Worm (Caenorhabditis elegans): ENCODE data around the gene R13H7.2.

The R13H7.2 gene

DNA sequence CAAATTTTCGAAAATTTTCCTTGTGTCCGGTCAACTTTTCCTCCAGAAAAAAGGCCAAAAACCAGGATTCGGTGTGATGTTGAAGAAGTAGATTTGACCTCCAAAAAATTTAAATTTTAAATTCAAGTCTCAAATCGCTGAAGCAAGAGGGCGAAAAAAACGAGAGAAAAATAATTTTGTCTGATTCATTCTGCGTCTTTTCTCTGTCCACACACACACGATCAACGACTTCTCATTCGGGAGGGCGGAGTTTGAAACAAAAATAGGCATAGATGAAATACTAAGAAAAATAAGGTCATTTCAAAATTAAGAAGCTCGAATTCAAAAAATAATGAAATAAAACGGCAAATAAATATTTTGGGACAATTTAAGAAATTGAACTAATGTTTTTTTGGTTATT is at the start of gene R13H7.2:
Gene R13H7.2 (minus strand): TSS at position 101 of the 400 bp plus-strand sequence.
- TF ChIP-seq tbx-37 (GFP tag; conservative IDR thresholded peaks at IDR 0.05), result no peak
- TF ChIP-seq hnd-1 (tag; optimal IDR thresholded peaks at IDR 0.05), result no peak
- TF ChIP-seq B0310.2 (tag; optimal IDR thresholded peaks at IDR 0.05), result no peak

DNA sequence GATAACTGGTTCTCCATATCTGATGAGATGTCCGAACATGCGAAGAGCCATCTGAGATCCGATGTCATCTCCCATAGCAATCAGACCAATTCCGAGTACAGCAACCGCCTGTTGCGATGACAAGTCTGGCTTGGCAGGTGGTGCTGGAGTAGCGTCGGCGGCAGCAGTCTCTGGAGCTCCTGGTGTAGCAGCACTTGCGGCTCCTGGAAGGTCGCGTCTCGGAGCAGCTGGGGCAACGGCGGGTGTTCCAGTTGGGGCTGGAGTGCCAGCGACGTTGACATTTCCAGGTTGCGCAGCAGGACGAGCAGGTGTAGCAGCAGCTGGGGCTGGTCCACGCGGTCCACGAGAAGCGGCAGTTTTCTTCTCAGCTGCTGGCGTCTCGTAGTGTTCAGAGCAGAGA is 48.3 kb upstream of the R13H7.2 start:
- TF ChIP-seq hmbx-1 (tag; optimal IDR thresholded peaks at IDR 0.05) (no peak), scrt-1 (GFP tag; IDR thresholded peaks at IDR 0.05) (no peak), hmg-4 (GFP tag; optimal IDR thresholded peaks at IDR 0.05) (no peak), flt-1 (GFP tag; IDR thresholded peaks at IDR 0.05) (no peak), F13C5.2 (tag; optimal IDR thresholded peaks at IDR 0.05) (no peak), B0310.2 (tag; optimal IDR thresholded peaks at IDR 0.05) (no peak), ets-7 (tag; optimal IDR thresholded peaks at IDR 0.05) (no peak), tra-4 (tag; optimal IDR thresholded peaks at IDR 0.05) (no peak), hnd-1 (tag; optimal IDR thresholded peaks at IDR 0.05) (no peak), aly-1 (tag; optimal IDR thresholded peaks at IDR 0.05) (no peak)

DNA sequence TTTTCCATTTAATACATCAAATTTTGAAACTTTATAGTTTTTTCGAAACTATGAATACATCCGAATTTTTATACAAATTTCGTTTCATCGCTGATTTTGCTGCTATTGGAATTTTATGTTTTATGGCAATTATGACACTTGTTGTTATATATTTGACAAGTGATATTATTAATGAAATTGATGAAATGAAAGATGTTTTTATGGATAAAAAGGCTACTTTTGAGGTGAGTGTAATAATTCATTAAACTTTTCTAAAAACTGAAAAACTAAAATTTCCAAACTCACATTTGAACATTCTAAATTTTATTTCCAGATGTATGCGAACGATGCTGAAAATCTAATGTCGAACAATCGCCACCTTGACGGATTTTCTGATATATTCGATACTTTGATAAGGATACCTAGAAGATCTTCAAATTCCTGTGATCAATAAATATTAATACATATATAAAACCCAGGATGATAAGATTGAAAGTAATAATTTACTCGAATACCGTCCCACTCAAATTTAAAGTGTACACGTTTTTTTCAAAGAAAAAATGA is 46.8 kb upstream of the R13H7.2 start, which contains the start of the genes T22D1.17 and T22D1.8:
Gene T22D1.17 (plus strand): TSS at position 51 of the 543 bp plus-strand sequence.
Gene T22D1.8 (minus strand): TSS at position 402 of the 543 bp plus-strand sequence.
- TF ChIP-seq aly-1 (tag; optimal IDR thresholded peaks at IDR 0.05) (no peak), ceh-13 (GFP tag; optimal IDR thresholded peaks at IDR 0.05) (no peak), sea-1 (GFP tag; conservative IDR thresholded peaks at IDR 0.05) (no peak), F13C5.2 (tag; optimal IDR thresholded peaks at IDR 0.05) (no peak), tbx-37 (GFP tag; conservative IDR thresholded peaks at IDR 0.05) (no peak), tra-4 (tag; optimal IDR thresholded peaks at IDR 0.05) (no peak), ceh-36 (tag; optimal IDR thresholded peaks at IDR 0.05) (no peak), hmbx-1 (tag; optimal IDR thresholded peaks at IDR 0.05) (no peak), tbx-11 (GFP tag; IDR thresholded peaks at IDR 0.05) (no peak), scrt-1 (GFP tag; IDR thresholded peaks at IDR 0.05) (no peak), hmg-4 (GFP tag; optimal IDR thresholded peaks at IDR 0.05) (no peak), pes-1 (GFP tag; IDR thresholded peaks at IDR 0.05) (no peak)

DNA sequence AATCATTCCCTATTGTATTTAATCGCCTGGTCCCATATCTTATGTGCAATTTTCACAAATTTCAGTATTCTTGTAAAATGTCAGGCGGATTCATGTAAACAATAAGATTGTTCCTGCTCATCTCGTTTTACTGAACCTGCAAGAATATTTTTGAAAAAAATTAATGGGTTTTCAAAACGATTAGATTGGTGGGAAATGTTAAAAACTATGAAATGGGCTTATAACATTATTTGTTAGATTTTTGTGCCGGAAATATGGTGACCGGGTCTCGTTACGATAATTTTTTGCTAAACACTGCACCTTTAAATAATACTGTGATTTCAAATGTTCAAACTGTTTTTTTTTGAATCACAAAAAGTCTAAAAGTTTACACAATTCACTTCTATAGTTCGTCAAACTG is 46.3 kb upstream of the R13H7.2 start:
- TF ChIP-seq scrt-1 (GFP tag; IDR thresholded peaks at IDR 0.05), result no peak
- TF ChIP-seq sea-1 (GFP tag; conservative IDR thresholded peaks at IDR 0.05), result no peak
- TF ChIP-seq aly-1 (tag; optimal IDR thresholded peaks at IDR 0.05), result no peak
- no peak for TF ChIP-seq pes-1 (GFP tag; IDR thresholded peaks at IDR 0.05)
- no peak for TF ChIP-seq B0310.2 (tag; optimal IDR thresholded peaks at IDR 0.05)

DNA sequence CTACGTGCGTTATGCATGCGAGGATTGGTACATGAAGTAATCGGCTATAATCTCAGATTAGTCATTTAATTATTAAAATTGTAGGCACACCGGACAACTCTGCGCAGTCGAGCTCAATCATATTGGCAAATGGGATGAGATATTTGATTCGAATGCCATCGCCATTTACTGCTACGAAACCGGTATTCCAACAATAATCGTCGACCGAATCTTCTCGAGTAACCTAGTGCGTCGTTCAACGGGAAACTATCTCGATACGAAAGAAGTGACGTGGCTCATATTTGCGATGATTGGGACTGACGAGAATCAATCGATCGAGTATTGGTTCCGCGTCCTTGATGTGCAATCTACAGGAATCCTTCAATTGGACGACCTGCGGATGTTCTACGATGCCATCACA is 45.4 kb upstream of the R13H7.2 start:
- TF ChIP-seq pes-1 (GFP tag; IDR thresholded peaks at IDR 0.05) (no peak), ceh-13 (GFP tag; optimal IDR thresholded peaks at IDR 0.05) (no peak), F13C5.2 (tag; optimal IDR thresholded peaks at IDR 0.05) (no peak), hmbx-1 (tag; optimal IDR thresholded peaks at IDR 0.05) (no peak), sea-1 (GFP tag; conservative IDR thresholded peaks at IDR 0.05) (no peak), ama-1 (optimal IDR thresholded peaks at IDR 0.05) (no peak), tbx-11 (GFP tag; IDR thresholded peaks at IDR 0.05) (no peak), scrt-1 (GFP tag; IDR thresholded peaks at IDR 0.05) (no peak), hnd-1 (tag; optimal IDR thresholded peaks at IDR 0.05) (no peak)

DNA sequence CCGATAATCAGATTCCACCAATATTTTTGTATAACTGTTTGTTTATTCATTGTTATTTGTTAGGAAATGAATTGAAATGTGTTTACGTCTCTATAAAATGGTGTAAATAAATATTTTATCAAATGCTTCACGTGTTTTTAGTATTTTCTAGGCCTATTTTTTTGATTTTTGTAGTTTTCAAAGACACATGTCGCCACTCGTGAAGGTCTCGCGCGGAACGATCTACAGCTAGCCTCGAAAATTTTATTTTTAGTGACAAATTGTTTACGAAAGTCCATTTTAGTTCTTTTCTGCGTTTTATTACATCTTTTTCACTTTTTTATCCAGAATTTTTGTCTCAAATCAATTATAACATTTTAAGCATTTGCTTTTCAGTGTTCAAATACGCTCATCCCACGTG is 44.4 kb upstream of the R13H7.2 start, which contains the start of gene T22D1.5:
Gene T22D1.5 (plus strand): TSS at position 376 of the 400 bp plus-strand sequence.
- no peak for TF ChIP-seq hnd-1 (tag; optimal IDR thresholded peaks at IDR 0.05)
- no peak for TF ChIP-seq F13C5.2 (tag; optimal IDR thresholded peaks at IDR 0.05)
- TF ChIP-seq hmg-4 (GFP tag; optimal IDR thresholded peaks at IDR 0.05), result no peak
- no peak for TF ChIP-seq hmbx-1 (tag; optimal IDR thresholded peaks at IDR 0.05)
- TF ChIP-seq tbx-37 (GFP tag; conservative IDR thresholded peaks at IDR 0.05), result no peak
- TF ChIP-seq sea-1 (GFP tag; conservative IDR thresholded peaks at IDR 0.05), result no peak
- no peak for TF ChIP-seq scrt-1 (GFP tag; IDR thresholded peaks at IDR 0.05)
- TF ChIP-seq ceh-36 (tag; optimal IDR thresholded peaks at IDR 0.05), result no peak

DNA sequence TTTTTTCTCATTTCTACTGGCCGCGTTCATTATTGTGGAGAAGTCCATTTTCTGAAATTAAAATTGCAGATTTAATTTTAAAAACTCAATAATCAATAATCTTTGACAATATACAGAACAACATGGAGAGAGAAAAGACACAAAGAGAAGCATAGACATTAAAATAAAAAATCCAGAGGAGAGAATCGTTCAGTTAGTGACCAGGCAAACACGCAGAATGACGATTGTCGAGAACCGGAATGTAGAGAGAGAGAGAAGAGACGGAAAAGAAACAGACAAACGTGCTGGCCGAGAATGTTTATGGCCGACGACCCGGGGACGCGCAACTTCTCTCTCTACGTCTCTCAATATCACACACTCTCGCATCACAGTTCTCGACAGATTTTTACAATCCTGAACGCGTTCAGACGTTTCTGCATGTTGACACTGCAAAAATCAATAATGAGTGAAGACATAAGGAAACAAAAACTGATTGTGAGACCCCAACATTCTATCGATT is 28.5 kb upstream of the R13H7.2 start, which contains the start of the genes T05A12.3 and T05A12.4:
Gene T05A12.3 (minus strand): TSS at position 51 of the 499 bp plus-strand sequence.
Gene T05A12.4 (plus strand): TSS at position 348 of the 499 bp plus-strand sequence.
- TF ChIP-seq scrt-1 (GFP tag; IDR thresholded peaks at IDR 0.05), result no peak
- TF ChIP-seq ama-1 (optimal IDR thresholded peaks at IDR 0.05), result no peak
- peak; percentile 55; the same call in 1 of the 2 replicates for TF ChIP-seq tbx-37 (GFP tag; conservative IDR thresholded peaks at IDR 0.05)
- peak; percentile 35 for TF ChIP-seq ets-7 (tag; optimal IDR thresholded peaks at IDR 0.05)
- TF ChIP-seq tra-4 (tag; optimal IDR thresholded peaks at IDR 0.05), result no peak

DNA sequence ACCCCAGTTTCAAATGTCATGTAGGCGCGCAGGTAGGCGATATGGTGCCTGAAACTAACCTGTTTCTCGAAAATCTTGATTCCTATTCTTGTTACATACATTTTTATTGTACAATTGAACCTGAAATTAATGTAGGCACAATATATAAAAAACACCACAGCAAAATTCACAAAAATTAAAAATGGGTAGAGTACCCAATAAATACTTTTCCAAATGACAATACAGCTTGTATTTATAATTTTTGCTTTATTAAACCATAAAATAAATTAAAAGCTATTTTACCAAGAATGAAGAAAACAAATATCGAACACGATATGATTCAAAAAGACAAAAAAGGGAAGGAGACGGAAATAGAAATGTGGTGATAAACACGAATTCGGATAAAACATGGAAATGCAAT is 24.2 kb upstream of the R13H7.2 start, which contains the start of gene tre-2:
Gene tre-2 (minus strand): TSS at position 101 of the 400 bp plus-strand sequence.
- TF ChIP-seq B0310.2 (tag; optimal IDR thresholded peaks at IDR 0.05) (no peak), scrt-1 (GFP tag; IDR thresholded peaks at IDR 0.05) (no peak), ama-1 (optimal IDR thresholded peaks at IDR 0.05) (no peak), ceh-13 (GFP tag; optimal IDR thresholded peaks at IDR 0.05) (no peak), ets-7 (tag; optimal IDR thresholded peaks at IDR 0.05) (no peak), aly-1 (tag; optimal IDR thresholded peaks at IDR 0.05) (no peak), hmg-4 (GFP tag; optimal IDR thresholded peaks at IDR 0.05) (no peak), ceh-36 (tag; optimal IDR thresholded peaks at IDR 0.05) (no peak), sea-1 (GFP tag; conservative IDR thresholded peaks at IDR 0.05) (no peak), hnd-1 (tag; optimal IDR thresholded peaks at IDR 0.05) (no peak), F13C5.2 (tag; optimal IDR thresholded peaks at IDR 0.05) (no peak), pes-1 (GFP tag; IDR thresholded peaks at IDR 0.05) (no peak), tbx-11 (GFP tag; IDR thresholded peaks at IDR 0.05) (no peak)

Measured in whole organism, early embryonic.